Worm (Caenorhabditis elegans): ENCODE results near the gene lap-2.

DNA sequence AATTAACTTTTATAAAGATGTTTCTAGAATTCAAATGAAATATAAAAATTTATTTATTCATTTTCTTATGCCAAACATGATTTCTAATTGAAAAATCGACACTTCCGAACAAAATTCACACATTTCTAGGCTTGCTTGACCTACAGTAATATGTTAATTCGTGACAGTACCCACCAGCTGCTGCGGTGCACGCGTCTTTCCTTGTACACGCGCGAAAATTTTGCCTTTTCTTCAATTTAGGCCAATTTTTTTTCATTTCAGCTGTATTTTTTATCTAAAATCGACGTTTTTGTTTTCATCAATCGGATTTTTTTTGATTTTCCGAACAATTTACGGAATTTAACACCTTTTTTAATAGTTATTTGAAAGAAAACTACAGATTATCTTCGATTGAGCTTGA, 43.4 kb upstream of the lap-2 start:
- TF ChIP-seq hrde-1 (tag; optimal IDR thresholded peaks at IDR 0.05; ENCODE audit: borderline replicate concordance) (no peak), chd-7 (tag; optimal IDR thresholded peaks at IDR 0.05) (no peak), let-526 (GFP tag; IDR thresholded peaks at IDR 0.05) (no peak), lir-1 (GFP tag; conservative IDR thresholded peaks at IDR 0.05) (no peak; the same call in 1 of the 2 replicates), dox-1 (GFP tag; IDR thresholded peaks at IDR 0.05) (no peak)

All from whole organism, young adult.